Fruit fly (Drosophila melanogaster) whole organism, embryonic: ENCODE measurements around the gene CG12594.
A peak's percentile ranks its signal among the peaks of the same experiment; 100 is the strongest.

Experiments
- ATbp ChIP-seq: fragments of 200-800 bp; sonication (Bioruptor generic); optimal IDR thresholded peaks from 2 replicates; lab custom pipeline; 2017; ENCODE audit warnings: missing biosample characterization, mild to moderate bottlenecking, missing genetic modification characterization, missing genetic modification reagents
- Antp ChIP-seq: fragments of 200-800 bp; sonication (Bioruptor generic); optimal IDR thresholded peaks from 3 replicates; lab custom pipeline; 2016; ENCODE audit warnings: missing biosample characterization, missing genetic modification characterization
- CG10431 ChIP-seq: fragments of 200-800 bp; sonication (Bioruptor generic); optimal IDR thresholded peaks from 3 replicates; lab custom pipeline; 2018; ENCODE audit warnings: missing biosample characterization, mild to moderate bottlenecking, missing genetic modification characterization
- CG10979 ChIP-seq: fragments of 200-800 bp; sonication (Bioruptor generic); optimal IDR thresholded peaks from 2 replicates; lab custom pipeline; 2018; ENCODE audit warnings: missing biosample characterization, mild to moderate bottlenecking, missing genetic modification characterization, moderate library complexity
- CG11560 ChIP-seq: fragments of 200-800 bp; sonication (Bioruptor generic); IDR thresholded peaks from 3 replicates; pipeline ENCODE4 v1.3.6; 2022; ENCODE audit warnings: missing biosample characterization, missing genetic modification characterization
- CG11723 ChIP-seq: fragments of 200-800 bp; sonication (Bioruptor generic); optimal IDR thresholded peaks from 2 replicates; lab custom pipeline; 2017; ENCODE audit warnings: missing biosample characterization, mild to moderate bottlenecking, missing genetic modification characterization
- CG12104 ChIP-seq: fragments of 200-800 bp; sonication (Bioruptor generic); optimal IDR thresholded peaks from 3 replicates; lab custom pipeline; 2016; ENCODE audit warnings: missing biosample characterization, missing genetic modification characterization
- CG12155 ChIP-seq: fragments of 200-800 bp; sonication (Bioruptor generic); optimal IDR thresholded peaks from 3 replicates; lab custom pipeline; 2016; ENCODE audit warnings: missing biosample characterization, missing genetic modification characterization
- CG15011 ChIP-seq: fragments of 200-800 bp; sonication (Bioruptor generic); optimal IDR thresholded peaks from 3 replicates; lab custom pipeline; 2018; ENCODE audit warnings: missing biosample characterization, mild to moderate bottlenecking, missing genetic modification characterization
- CG15514 ChIP-seq: fragments of 200-800 bp; sonication (Bioruptor generic); optimal IDR thresholded peaks from 3 replicates; lab custom pipeline; 2017; ENCODE audit warnings: missing biosample characterization, missing genetic modification characterization, mild to moderate bottlenecking, moderate library complexity, missing genetic modification reagents
- CG16813 ChIP-seq: fragments of 200-800 bp; sonication (Bioruptor generic); IDR thresholded peaks from 3 replicates; pipeline ENCODE4 v1.3.6; 2022; ENCODE audit warnings: missing biosample characterization, missing genetic modification characterization; ENCODE audit not compliant: partially characterized antibody
- CG17328 ChIP-seq: fragments of 200-800 bp; sonication (Bioruptor generic); IDR thresholded peaks from 2 replicates; pipeline ENCODE4 v1.3.6; 2022; ENCODE audit warnings: missing biosample characterization, missing genetic modification characterization
- CG17802 ChIP-seq: fragments of 200-800 bp; sonication (Bioruptor generic); optimal IDR thresholded peaks from 2 replicates; lab custom pipeline; 2018; ENCODE audit warnings: missing biosample characterization, mild to moderate bottlenecking, missing genetic modification characterization, moderate library complexity
- CG18764 ChIP-seq: fragments of 200-800 bp; sonication (Bioruptor generic); optimal IDR thresholded peaks from 3 replicates; lab custom pipeline; 2016; ENCODE audit warnings: missing biosample characterization, missing genetic modification characterization
- CG32767 ChIP-seq: fragments of 200-800 bp; sonication (Bioruptor generic); IDR thresholded peaks from 2 replicates; pipeline ENCODE4 v1.3.6; 2022; ENCODE audit warnings: missing biosample characterization, missing genetic modification characterization
- CG34376 ChIP-seq: fragments of 200-800 bp; sonication (Bioruptor generic); optimal IDR thresholded peaks from 2 replicates; lab custom pipeline; 2018; ENCODE audit warnings: missing biosample characterization, mild to moderate bottlenecking, missing genetic modification characterization
- CG5953 ChIP-seq: fragments of 200-800 bp; sonication (Bioruptor generic); IDR thresholded peaks from 2 replicates; pipeline ENCODE4 v1.3.6; 2022; ENCODE audit warnings: missing biosample characterization, missing genetic modification characterization
- CG7556 ChIP-seq: fragments of 200-800 bp; sonication (Bioruptor generic); optimal IDR thresholded peaks from 2 replicates; lab custom pipeline; 2017; ENCODE audit warnings: missing biosample characterization, mild to moderate bottlenecking, missing genetic modification characterization
- CG8924 ChIP-seq: fragments of 200-800 bp; optimal IDR thresholded peaks from 3 replicates; lab custom pipeline; 2019; ENCODE audit warnings: missing biosample characterization, mild to moderate bottlenecking, missing genetic modification characterization, moderate library complexity
- CG9609 ChIP-seq: fragments of 200-800 bp; sonication (Bioruptor generic); optimal IDR thresholded peaks from 3 replicates; lab custom pipeline; 2016; ENCODE audit warnings: missing biosample characterization, missing genetic modification characterization
- CG9817 ChIP-seq: fragments of 200-800 bp; sonication (Bioruptor generic); optimal IDR thresholded peaks from 2 replicates; lab custom pipeline; 2018; ENCODE audit warnings: missing biosample characterization, mild to moderate bottlenecking, missing genetic modification characterization, moderate library complexity
- CTCF ChIP-seq: fragments of 200-800 bp; sonication (Bioruptor generic); optimal IDR thresholded peaks from 2 replicates; lab custom pipeline; 2017; ENCODE audit warnings: missing biosample characterization, mild to moderate bottlenecking, missing genetic modification characterization, moderate library complexity
- Deaf1 ChIP-seq: fragments of 200-800 bp; optimal IDR thresholded peaks from 3 replicates; lab custom pipeline; 2019; ENCODE audit warnings: missing biosample characterization, mild to moderate bottlenecking, missing genetic modification characterization, moderate library complexity
- Doc3 ChIP-seq: fragments of 200-800 bp; sonication (Bioruptor generic); IDR thresholded peaks from 3 replicates; pipeline ENCODE4 v1.3.6; 2022; ENCODE audit warnings: missing biosample characterization, missing genetic modification characterization; ENCODE audit not compliant: partially characterized antibody
- Dref ChIP-seq: fragments of 200-800 bp; sonication (Bioruptor generic); IDR thresholded peaks from 2 replicates; pipeline ENCODE4 v1.3.6; 2022; ENCODE audit warnings: missing biosample characterization, missing genetic modification characterization
- E2f2 ChIP-seq: fragments of 200-800 bp; sonication (Bioruptor generic); IDR thresholded peaks from 2 replicates; pipeline ENCODE4 v1.3.6; 2022; ENCODE audit warnings: missing biosample characterization, missing genetic modification characterization
- GATAe ChIP-seq: fragments of 200-800 bp; sonication (Bioruptor generic); conservative IDR thresholded peaks from 2 replicates; pipeline ENCODE4 v1.3.6; 2022; ENCODE audit warnings: missing biosample characterization, missing genetic modification characterization
- HmgZ ChIP-seq: fragments of 200-800 bp; sonication (Bioruptor generic); optimal IDR thresholded peaks from 2 replicates; lab custom pipeline; 2018; ENCODE audit warnings: missing biosample characterization, mild to moderate bottlenecking, missing genetic modification characterization
- Myb ChIP-seq: fragments of 200-800 bp; sonication (Bioruptor generic); optimal IDR thresholded peaks from 2 replicates; lab custom pipeline; 2016; ENCODE audit warnings: missing biosample characterization, missing genetic modification characterization
- Oaz ChIP-seq: fragments of 200-800 bp; sonication (Bioruptor generic); IDR thresholded peaks from 2 replicates; pipeline ENCODE4 v1.3.6; 2022; ENCODE audit warnings: missing biosample characterization, missing genetic modification characterization
- Sry-β ChIP-seq: fragments of 200-800 bp; sonication (Bioruptor generic); optimal IDR thresholded peaks from 2 replicates; lab custom pipeline; 2018; ENCODE audit warnings: missing biosample characterization, mild to moderate bottlenecking, missing genetic modification characterization, moderate library complexity
- YL-1 ChIP-seq: fragments of 200-800 bp; sonication (Bioruptor generic); optimal IDR thresholded peaks from 3 replicates; lab custom pipeline; 2017; ENCODE audit warnings: missing biosample characterization, mild to moderate bottlenecking, missing genetic modification characterization
- aop ChIP-seq: fragments of 200-800 bp; sonication (Bioruptor generic); IDR thresholded peaks from 2 replicates; pipeline ENCODE4 v1.3.6; 2022; ENCODE audit warnings: missing biosample characterization, missing genetic modification characterization
- ap ChIP-seq: fragments of 200-800 bp; sonication (Bioruptor generic); IDR thresholded peaks from 2 replicates; pipeline ENCODE4 v1.3.6; 2022; ENCODE audit warnings: missing biosample characterization, missing genetic modification characterization
- cwo ChIP-seq: fragments of 200-800 bp; sonication (Bioruptor generic); optimal IDR thresholded peaks from 3 replicates; lab custom pipeline; 2017; ENCODE audit warnings: missing biosample characterization, missing genetic modification characterization, mild to moderate bottlenecking, moderate library complexity, missing genetic modification reagents
- dmrt99B ChIP-seq: fragments of 200-800 bp; sonication (Bioruptor generic); optimal IDR thresholded peaks from 2 replicates; lab custom pipeline; 2018; ENCODE audit warnings: missing biosample characterization, mild to moderate bottlenecking, missing genetic modification characterization, moderate library complexity
- dysf ChIP-seq: fragments of 200-800 bp; sonication (Bioruptor generic); IDR thresholded peaks from 3 replicates; pipeline ENCODE4 v1.3.6; 2022; ENCODE audit warnings: missing biosample characterization, missing genetic modification characterization
- eve ChIP-seq, 2 experiments: fragments of >200 bp; optimal IDR thresholded peaks; 2 replicates each; lab custom pipeline; 2017; ENCODE audit warnings: missing biosample characterization in 2 of 2, missing genetic modification characterization in 2 of 2
- exex ChIP-seq: fragments of 200-800 bp; sonication (Bioruptor generic); optimal IDR thresholded peaks from 4 replicates; lab custom pipeline; 2018; ENCODE audit warnings: missing biosample characterization, mild to moderate bottlenecking, missing genetic modification characterization, moderate library complexity
- gcm ChIP-seq: fragments of 200-800 bp; sonication (Bioruptor generic); optimal IDR thresholded peaks from 2 replicates; lab custom pipeline; 2019; ENCODE audit warnings: missing biosample characterization, mild to moderate bottlenecking, missing genetic modification characterization, moderate library complexity
- gt ChIP-seq: fragments of 200-800 bp; sonication (Bioruptor generic); IDR thresholded peaks from 2 replicates; pipeline ENCODE4 v1.3.6; 2022; ENCODE audit warnings: missing biosample characterization, missing genetic modification characterization
- her ChIP-seq: fragments of 200-800 bp; sonication (Bioruptor generic); optimal IDR thresholded peaks from 2 replicates; lab custom pipeline; 2016; ENCODE audit warnings: missing biosample characterization, missing genetic modification characterization
- kay ChIP-seq: fragments of 200-800 bp; sonication (Bioruptor generic); optimal IDR thresholded peaks from 2 replicates; lab custom pipeline; 2016; ENCODE audit warnings: missing biosample characterization, missing genetic modification characterization
- nmo ChIP-seq: fragments of 200-800 bp; sonication (Bioruptor generic); optimal IDR thresholded peaks from 2 replicates; lab custom pipeline; 2018; ENCODE audit warnings: missing biosample characterization, mild to moderate bottlenecking, missing genetic modification characterization, moderate library complexity
- shn ChIP-seq: fragments of 200-800 bp; sonication (Bioruptor generic); optimal IDR thresholded peaks from 3 replicates; lab custom pipeline; 2016; ENCODE audit warnings: missing biosample characterization, missing genetic modification characterization
- tin ChIP-seq: fragments of 200-800 bp; sonication (Bioruptor generic); optimal IDR thresholded peaks from 3 replicates; lab custom pipeline; 2016; ENCODE audit warnings: missing biosample characterization, missing genetic modification characterization
- trem ChIP-seq: fragments of 200-800 bp; optimal IDR thresholded peaks from 3 replicates; lab custom pipeline; 2019; ENCODE audit warnings: missing biosample characterization, mild to moderate bottlenecking, missing genetic modification characterization, moderate library complexity
- ttk ChIP-seq: fragments of 200-800 bp; sonication (Bioruptor generic); IDR thresholded peaks from 2 replicates; pipeline ENCODE4 v2.1.2; 2022; ENCODE audit warnings: missing biosample characterization, missing genetic modification characterization
- unc-4 ChIP-seq: fragments of 200-800 bp; sonication (Bioruptor generic); IDR thresholded peaks from 2 replicates; pipeline ENCODE4 v1.3.6; 2022; ENCODE audit warnings: missing biosample characterization, missing genetic modification characterization; ENCODE audit not compliant: partially characterized antibody
- zen ChIP-seq: fragments of 200-800 bp; sonication (Bioruptor generic); optimal IDR thresholded peaks from 3 replicates; lab custom pipeline; 2018; ENCODE audit warnings: missing biosample characterization, mild to moderate bottlenecking, missing genetic modification characterization, moderate library complexity

The CG12594 gene

DNA sequence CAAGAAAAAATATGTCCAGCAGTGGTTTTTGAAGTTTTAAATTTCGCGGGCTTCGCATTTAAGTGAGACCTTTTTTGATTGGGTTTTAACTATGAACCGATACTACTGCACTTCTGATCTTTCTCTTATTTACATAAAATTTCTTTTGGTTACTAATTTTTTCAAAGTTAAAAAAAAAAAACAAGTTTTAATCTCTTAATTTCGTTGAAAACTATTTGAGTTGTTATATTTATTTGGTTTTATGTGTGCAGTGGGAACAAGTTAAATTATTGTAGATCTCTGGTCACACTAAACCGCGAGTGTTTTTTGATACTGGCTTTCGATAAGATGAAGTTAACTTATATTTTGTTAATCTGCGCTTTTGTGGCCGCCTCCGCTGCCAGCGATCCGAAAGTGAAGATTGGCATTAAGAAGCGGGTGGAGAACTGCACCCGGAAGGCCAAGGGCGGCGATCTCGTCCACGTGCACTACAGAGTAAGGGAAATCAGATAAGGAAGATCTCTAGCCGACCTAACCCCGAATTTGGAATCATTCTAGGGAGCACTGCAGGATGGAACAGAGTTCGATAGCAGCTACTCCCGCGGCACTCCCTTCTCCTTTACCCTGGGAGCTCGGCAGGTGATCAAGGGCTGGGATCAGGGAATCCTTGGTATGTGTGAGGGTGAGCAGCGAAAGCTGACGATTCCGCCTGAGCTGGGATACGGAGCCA is 47.4 kb upstream of the CG12594 start, which contains the start of gene CG14715 (continued):
- peak; percentile 51; the same call in 1 of the 2 replicates for TF ChIP-seq unc-4
- peak; percentile 16 for TF ChIP-seq CG10979 (tag; lab: Kevin White, UChicago)
- TF ChIP-seq Deaf1 (tag; lab: Kevin White, UChicago) = no peak
- TF ChIP-seq gcm (GFP tag; lab: Kevin White, UChicago) = peak; percentile 23
- TF ChIP-seq cwo = no peak
- no peak for TF ChIP-seq CG12104 (GFP tag; lab: Kevin White, UChicago)
- TF ChIP-seq CTCF (GFP tag; lab: Kevin White, UChicago) = peak; percentile 23
- TF ChIP-seq CG9609 (GFP tag; lab: Kevin White, UChicago) = peak; percentile 34
- peak; percentile 65 for TF ChIP-seq trem (tag; lab: Kevin White, UChicago)
- peak; percentile 44 for TF ChIP-seq tin (GFP tag; lab: Kevin White, UChicago)
- TF ChIP-seq Sry-β (GFP tag; lab: Kevin White, UChicago) = no peak
- TF ChIP-seq shn = peak; percentile 48
- TF ChIP-seq eve (GFP tag; optimal IDR thresholded peaks at IDR 0.05; lab: Kevin White, UChicago) = no peak
- TF ChIP-seq CG8924 = peak; percentile 17
- peak; percentile 94 for TF ChIP-seq E2f2 (GFP tag; lab: Robert Waterston, UW)
- no peak for TF ChIP-seq her (GFP tag; lab: Kevin White, UChicago)
- TF ChIP-seq CG11723 = no peak
- TF ChIP-seq CG15011 = no peak
- no peak for TF ChIP-seq CG17328
- no peak for TF ChIP-seq CG11560 (tag; lab: Robert Waterston, UW)
- TF ChIP-seq zen (tag; lab: Kevin White, UChicago) = peak; percentile 18
- peak; percentile 52; the same call in 1 of the 2 replicates for TF ChIP-seq GATAe (GFP tag; lab: Robert Waterston, UW)
- TF ChIP-seq CG10431 (GFP tag; lab: Kevin White, UChicago) = no peak
- no peak for TF ChIP-seq ap (GFP tag; lab: Robert Waterston, UW)
- peak; percentile 35 for TF ChIP-seq CG9817 (tag; lab: Kevin White, UChicago)
- peak; percentile 28 for TF ChIP-seq Myb
- no peak for TF ChIP-seq Dref (GFP tag; lab: Robert Waterston, UW)
- no peak for TF ChIP-seq aop (GFP tag; lab: Robert Waterston, UW)
- no peak for TF ChIP-seq ATbp (GFP tag; lab: Kevin White, UChicago)
- peak; percentile 74 for TF ChIP-seq nmo
- TF ChIP-seq gt (GFP tag; lab: Robert Waterston, UW) = no peak
- TF ChIP-seq CG15514 (GFP tag; lab: Kevin White, UChicago) = peak; percentile 86
- peak; percentile 67 for TF ChIP-seq HmgZ (tag; lab: Kevin White, UChicago)
- peak; percentile 48; the same call in 2 of the 3 replicates for TF ChIP-seq dysf (GFP tag; lab: Robert Waterston, UW)
- TF ChIP-seq CG18764 = peak; percentile 8
- peak; percentile 43 for TF ChIP-seq Antp (GFP tag; lab: Kevin White, UChicago)
- peak; percentile 65 for TF ChIP-seq CG17802 (tag; lab: Kevin White, UChicago)
- TF ChIP-seq CG32767 (GFP tag; lab: Robert Waterston, UW) = no peak
- TF ChIP-seq kay (GFP tag; lab: Kevin White, UChicago) = peak; percentile 11
- TF ChIP-seq CG7556 = peak; percentile 7
- TF ChIP-seq dmrt99B = peak; percentile 5
- no peak for TF ChIP-seq CG34376
- peak; percentile 67 for TF ChIP-seq YL-1 (GFP tag; lab: Kevin White, UChicago)
- TF ChIP-seq CG5953 (GFP tag; lab: Robert Waterston, UW) = no peak
- TF ChIP-seq CG16813 (GFP tag; lab: Robert Waterston, UW) = peak; percentile 58
- TF ChIP-seq Doc3 (GFP tag; lab: Robert Waterston, UW) = no peak
- peak; percentile 42 for TF ChIP-seq CG12155 (GFP tag; lab: Kevin White, UChicago)
- TF ChIP-seq exex (tag; lab: Kevin White, UChicago) = peak; percentile 10
- no peak for TF ChIP-seq Oaz (GFP tag; lab: Robert Waterston, UW)
- peak; percentile 45; the same call in 1 of the 2 replicates for TF ChIP-seq ttk (GFP tag; lab: Robert Waterston, UW)
